Fruit fly (Drosophila melanogaster): ENCODE measurements around the gene CG15743.

The CG15743 gene

dm6 chrX:13287854-13288376 is 2.4 kb downstream of the CG15743 start, which contains the start of gene Remo (continued):
- TF ChIP-seq PHDP (tag; optimal IDR thresholded peaks at IDR 0.05) = no peak
- TF ChIP-seq tna (GFP tag; IDR thresholded peaks at IDR 0.05; ENCODE audit: partially characterized antibody) = no peak
- TF ChIP-seq Side (GFP tag; optimal IDR thresholded peaks at IDR 0.05) = no peak
- TF ChIP-seq Poxn (GFP tag; IDR thresholded peaks at IDR 0.05) = no peak
- peak; percentile 49; the same call in 1 of the 2 replicates for TF ChIP-seq CG3847 (GFP tag; IDR thresholded peaks at IDR 0.05)
- no peak for TF ChIP-seq dm (GFP tag; optimal IDR thresholded peaks at IDR 0.05)
- TF ChIP-seq CG5245 (GFP tag; optimal IDR thresholded peaks at IDR 0.05) = no peak
- no peak for TF ChIP-seq CG31224 (GFP tag; IDR thresholded peaks at IDR 0.05)
- no peak for TF ChIP-seq br (optimal IDR thresholded peaks at IDR 0.05)
- peak; percentile 58 for TF ChIP-seq sna (GFP tag; IDR thresholded peaks at IDR 0.05; ENCODE audit: partially characterized antibody)
- peak; percentile 20 for TF ChIP-seq CG10147 (GFP tag; optimal IDR thresholded peaks at IDR 0.05)
- peak; percentile 77 for TF ChIP-seq Scr (GFP tag; IDR thresholded peaks at IDR 0.05; ENCODE audit: partially characterized antibody)
- TF ChIP-seq Chrac-16 (GFP tag; optimal IDR thresholded peaks at IDR 0.05) = no peak
- peak; percentile 86 for TF ChIP-seq E2f2 (GFP tag; IDR thresholded peaks at IDR 0.05)
- no peak for TF ChIP-seq zfh1 (GFP tag; IDR thresholded peaks at IDR 0.05)
- peak; percentile 10 for TF ChIP-seq sug (tag; optimal IDR thresholded peaks at IDR 0.05)
- no peak for TF ChIP-seq CG8359 (GFP tag; optimal IDR thresholded peaks at IDR 0.05; ENCODE audit: borderline replicate concordance)
- TF ChIP-seq CG31441 (GFP tag; IDR thresholded peaks at IDR 0.05) = no peak
- no peak for TF ChIP-seq Jarid2 (GFP tag; optimal IDR thresholded peaks at IDR 0.05)
- TF ChIP-seq CG6654 (GFP tag; optimal IDR thresholded peaks at IDR 0.05) = no peak
- no peak for TF ChIP-seq chm (GFP tag; IDR thresholded peaks at IDR 0.05)
- no peak for TF ChIP-seq CG9215 (GFP tag; IDR thresholded peaks at IDR 0.05)
- TF ChIP-seq Six4 (GFP tag; optimal IDR thresholded peaks at IDR 0.05) = no peak
- TF ChIP-seq CG9797 (GFP tag; optimal IDR thresholded peaks at IDR 0.05) = peak; percentile 78
- TF ChIP-seq CG17361 (GFP tag; IDR thresholded peaks at IDR 0.05) = no peak; the same call in 2 of the 3 replicates
- no peak for TF ChIP-seq CrebB (tag; optimal IDR thresholded peaks at IDR 0.05)
- 0 out of 3 replicates have a peak, but pooled peaks have one; percentile 51 for TF ChIP-seq hb (GFP tag; IDR thresholded peaks at IDR 0.05; ENCODE audit: partially characterized antibody)
- TF ChIP-seq Sox100B (GFP tag; optimal IDR thresholded peaks at IDR 0.05) = no peak
- peak; percentile 59; the same call in 1 of the 2 replicates for TF ChIP-seq inv (GFP tag; IDR thresholded peaks at IDR 0.05; ENCODE audit: partially characterized antibody)
- no peak for TF ChIP-seq bab2 (GFP tag; optimal IDR thresholded peaks at IDR 0.05)
- TF ChIP-seq MBD-R2 (GFP tag; IDR thresholded peaks at IDR 0.05) = peak; percentile 52; the same call in 1 of the 2 replicates
- no peak for TF ChIP-seq CG1233 (GFP tag; optimal IDR thresholded peaks at IDR 0.05)
- TF ChIP-seq Gsc (GFP tag; IDR thresholded peaks at IDR 0.05) = no peak
- no peak for TF ChIP-seq Usf (GFP tag; optimal IDR thresholded peaks at IDR 0.05)
- peak; percentile 92 for TF ChIP-seq pzg (GFP tag; optimal IDR thresholded peaks at IDR 0.05)
- TF ChIP-seq psq (GFP tag; optimal IDR thresholded peaks at IDR 0.05) = no peak
- no peak for TF ChIP-seq CG8281 (tag; optimal IDR thresholded peaks at IDR 0.05)
- no peak for TF ChIP-seq Optix (GFP tag; IDR thresholded peaks at IDR 0.05)
- TF ChIP-seq lov (optimal IDR thresholded peaks at IDR 0.05) = no peak
- no peak for TF ChIP-seq lov (GFP tag; IDR thresholded peaks at IDR 0.05)
- TF ChIP-seq vnd (GFP tag; IDR thresholded peaks at IDR 0.05; ENCODE audit: partially characterized antibody) = peak; percentile 61; the same call in 2 of the 3 replicates
- no peak for TF ChIP-seq CG9727 (GFP tag; optimal IDR thresholded peaks at IDR 0.05)
- TF ChIP-seq Rfx (GFP tag; IDR thresholded peaks at IDR 0.05) = 0 out of 2 replicates have a peak, but pooled peaks have one; percentile 25
- TF ChIP-seq ems (GFP tag; optimal IDR thresholded peaks at IDR 0.05) = no peak
- TF ChIP-seq zen2 (GFP tag; IDR thresholded peaks at IDR 0.05; ENCODE audit: partially characterized antibody) = 0 out of 3 replicates have a peak, but pooled peaks have one; percentile 7
- peak; percentile 66 for TF ChIP-seq Dll (GFP tag; IDR thresholded peaks at IDR 0.05; ENCODE audit: partially characterized antibody)
- TF ChIP-seq E2f1 (GFP tag; IDR thresholded peaks at IDR 0.05) = no peak
- TF ChIP-seq Spps (tag; optimal IDR thresholded peaks at IDR 0.05) = no peak
- TF ChIP-seq trem (tag; optimal IDR thresholded peaks at IDR 0.05) = peak; percentile 34
- no peak for TF ChIP-seq mld (GFP tag; IDR thresholded peaks at IDR 0.05; ENCODE audit: partially characterized antibody)
- TF ChIP-seq CG18011 (GFP tag; optimal IDR thresholded peaks at IDR 0.05) = no peak

All from whole organism, embryonic.